Fruit fly (Drosophila melanogaster) whole organism, embryonic: ENCODE measurements around the gene bark.

ENCODE experiments used
- Awh ChIP-seq: fragments of 200-800 bp; sonication (Bioruptor generic); IDR thresholded peaks from 2 replicates; pipeline ENCODE4, ENCODE4 v1.3.6; 2022; ENCODE audit warnings: missing biosample characterization, missing genetic modification characterization
- B-H1 ChIP-seq: fragments of 200-800 bp; sonication (Bioruptor generic); IDR thresholded peaks from 3 replicates; pipeline ENCODE4 v1.3.6; 2022; ENCODE audit warnings: missing biosample characterization, missing genetic modification characterization
- Bdp1 ChIP-seq: fragments of 200-800 bp; sonication (Bioruptor generic); optimal IDR thresholded peaks from 3 replicates; lab custom pipeline; 2016; ENCODE audit warnings: missing biosample characterization, missing genetic modification characterization
- Bgb ChIP-seq: fragments of 200-800 bp; sonication (Bioruptor generic); IDR thresholded peaks from 2 replicates; pipeline ENCODE4 v1.3.6; 2022; ENCODE audit warnings: missing biosample characterization, missing genetic modification characterization; ENCODE audit not compliant: partially characterized antibody
- CG10209 ChIP-seq: fragments of 200-800 bp; sonication (Bioruptor generic); optimal IDR thresholded peaks from 3 replicates; lab custom pipeline; 2017; ENCODE audit warnings: missing biosample characterization, mild to moderate bottlenecking, missing genetic modification characterization, missing genetic modification reagents
- CG10366 ChIP-seq: fragments of 200-800 bp; sonication (Bioruptor generic); IDR thresholded peaks from 2 replicates; pipeline ENCODE4 v1.3.6; 2022; ENCODE audit warnings: missing biosample characterization, missing genetic modification characterization
- CG10543 ChIP-seq: fragments of 200-800 bp; sonication (Bioruptor generic); optimal IDR thresholded peaks from 3 replicates; lab custom pipeline; 2017; ENCODE audit warnings: missing biosample characterization, mild to moderate bottlenecking, missing genetic modification characterization, moderate library complexity
- CG11456 ChIP-seq: fragments of 200-800 bp; sonication (Bioruptor generic); IDR thresholded peaks from 3 replicates; pipeline ENCODE4 v1.3.6; 2022; ENCODE audit warnings: missing biosample characterization, missing genetic modification characterization
- CG11695 ChIP-seq: fragments of 200-800 bp; sonication (Bioruptor generic); IDR thresholded peaks from 3 replicates; pipeline ENCODE4 v1.3.6; 2022; ENCODE audit warnings: missing biosample characterization, missing genetic modification characterization
- CG1233 ChIP-seq: fragments of 200-800 bp; sonication (Bioruptor generic); optimal IDR thresholded peaks from 4 replicates; lab custom pipeline; 2018; ENCODE audit warnings: missing biosample characterization, mild to moderate bottlenecking, missing genetic modification characterization
- CG13894 ChIP-seq: fragments of 200-800 bp; sonication (Bioruptor generic); optimal IDR thresholded peaks from 3 replicates; lab custom pipeline; 2018; ENCODE audit warnings: missing biosample characterization, mild to moderate bottlenecking, missing genetic modification characterization, moderate library complexity
- CG16779 ChIP-seq: fragments of 200-800 bp; sonication (Bioruptor generic); IDR thresholded peaks from 2 replicates; pipeline ENCODE4 v1.3.6; 2022; ENCODE audit warnings: missing biosample characterization, missing genetic modification characterization
- CG17328 ChIP-seq: fragments of 200-800 bp; sonication (Bioruptor generic); IDR thresholded peaks from 2 replicates; pipeline ENCODE4 v1.3.6; 2022; ENCODE audit warnings: missing biosample characterization, missing genetic modification characterization
- CG2199 ChIP-seq: fragments of 200-800 bp; sonication (Bioruptor generic); IDR thresholded peaks from 3 replicates; pipeline ENCODE4 v1.3.6; 2022; ENCODE audit warnings: missing biosample characterization, missing genetic modification characterization
- CG5180 ChIP-seq: fragments of 200-800 bp; sonication (Bioruptor generic); optimal IDR thresholded peaks from 3 replicates; lab custom pipeline; 2017; ENCODE audit warnings: missing biosample characterization, missing genetic modification characterization, mild to moderate bottlenecking, moderate library complexity, missing genetic modification reagents
- CG7357 ChIP-seq: fragments of 200-800 bp; sonication (Bioruptor generic); IDR thresholded peaks from 3 replicates; pipeline ENCODE4 v1.3.6; 2022; ENCODE audit warnings: missing biosample characterization, missing genetic modification characterization
- CG8944 ChIP-seq: fragments of 200-800 bp; sonication (Bioruptor generic); optimal IDR thresholded peaks from 3 replicates; lab custom pipeline; 2016; ENCODE audit warnings: missing biosample characterization, missing genetic modification characterization
- CG9876 ChIP-seq: fragments of 200-800 bp; sonication (Bioruptor generic); optimal IDR thresholded peaks from 2 replicates; lab custom pipeline; 2016; ENCODE audit warnings: missing biosample characterization, missing genetic modification characterization
- Ets65A ChIP-seq: fragments of 200-800 bp; sonication (Bioruptor generic); peaks from one replicate; lab custom pipeline; 2016; ENCODE audit warnings: missing biosample characterization, missing genetic modification characterization
- Gsc ChIP-seq: fragments of 200-800 bp; sonication (Bioruptor generic); IDR thresholded peaks from 2 replicates; pipeline ENCODE4 v1.3.6; 2022; ENCODE audit warnings: missing biosample characterization, missing genetic modification characterization
- H15 ChIP-seq: fragments of 200-800 bp; sonication (Bioruptor generic); IDR thresholded peaks from 3 replicates; pipeline ENCODE4 v1.3.6; 2022; ENCODE audit warnings: missing biosample characterization, missing genetic modification characterization
- Lhr ChIP-seq: fragments of 200-800 bp; sonication (Bioruptor generic); optimal IDR thresholded peaks from 3 replicates; lab custom pipeline; 2017; ENCODE audit warnings: mild to moderate bottlenecking, missing biosample characterization, missing genetic modification reagents, missing genetic modification characterization
- Lim3 ChIP-seq: fragments of 200-800 bp; sonication (Bioruptor generic); IDR thresholded peaks from 2 replicates; pipeline ENCODE4 v1.3.6; 2022; ENCODE audit warnings: missing biosample characterization, missing genetic modification characterization
- Myb ChIP-seq: fragments of 200-800 bp; sonication (Bioruptor generic); optimal IDR thresholded peaks from 2 replicates; lab custom pipeline; 2016; ENCODE audit warnings: missing biosample characterization, missing genetic modification characterization
- NC2β ChIP-seq: fragments of 200-800 bp; sonication (Bioruptor generic); optimal IDR thresholded peaks from 2 replicates; lab custom pipeline; 2016; ENCODE audit warnings: missing biosample characterization, missing genetic modification characterization
- PHDP ChIP-seq: fragments of 200-800 bp; sonication (Bioruptor generic); optimal IDR thresholded peaks from 3 replicates; lab custom pipeline; 2018; ENCODE audit warnings: missing biosample characterization, mild to moderate bottlenecking, missing genetic modification characterization, moderate library complexity
- Six4 ChIP-seq: fragments of 200-800 bp; sonication (Bioruptor generic); optimal IDR thresholded peaks from 2 replicates; lab custom pipeline; 2016; ENCODE audit warnings: missing biosample characterization, missing genetic modification characterization
- Vsx1 ChIP-seq: fragments of 200-800 bp; sonication (Bioruptor generic); optimal IDR thresholded peaks from 2 replicates; lab custom pipeline; 2017; ENCODE audit warnings: missing biosample characterization, mild to moderate bottlenecking, missing genetic modification characterization, missing genetic modification reagents
- ash1 ChIP-seq: fragments of 200-800 bp; sonication (Bioruptor generic); optimal IDR thresholded peaks from 2 replicates; lab custom pipeline; 2018; ENCODE audit warnings: missing biosample characterization, mild to moderate bottlenecking, missing genetic modification characterization
- ato ChIP-seq: fragments of 200-800 bp; sonication (Bioruptor generic); IDR thresholded peaks from 2 replicates; pipeline ENCODE4 v1.3.6; 2022; ENCODE audit warnings: missing biosample characterization, missing genetic modification characterization; ENCODE audit not compliant: partially characterized antibody
- az2 ChIP-seq: fragments of 200-800 bp; sonication (Bioruptor generic); optimal IDR thresholded peaks from 3 replicates; lab custom pipeline; 2016; ENCODE audit warnings: missing biosample characterization, missing genetic modification characterization
- bcd ChIP-seq: fragments of 200-800 bp; sonication (Bioruptor generic); optimal IDR thresholded peaks from 2 replicates; lab custom pipeline; 2017; ENCODE audit warnings: missing biosample characterization, mild to moderate bottlenecking, missing genetic modification characterization
- corto ChIP-seq: fragments of 200-800 bp; sonication (Bioruptor generic); optimal IDR thresholded peaks from 2 replicates; lab custom pipeline; 2016; ENCODE audit warnings: missing biosample characterization, mild to moderate bottlenecking, missing genetic modification characterization, moderate library complexity
- crol ChIP-seq: fragments of 200-800 bp; sonication (Bioruptor generic); IDR thresholded peaks from 2 replicates; pipeline ENCODE4 v1.3.6; 2022; ENCODE audit warnings: missing biosample characterization, missing genetic modification characterization
- crp ChIP-seq, 2 experiments: fragments of 200-800 bp; sonication (Bioruptor generic); optimal IDR thresholded peaks; 2 replicates in 1 of 2; 3 replicates in 1 of 2; lab custom pipeline; 2017; ENCODE audit warnings: missing biosample characterization in 2 of 2, missing genetic modification characterization in 2 of 2, mild to moderate bottlenecking in 1 of 2, moderate library complexity in 1 of 2
- dati ChIP-seq: fragments of 200-800 bp; sonication (Bioruptor generic); IDR thresholded peaks from 2 replicates; pipeline ENCODE4 v1.3.6; 2022; ENCODE audit warnings: missing biosample characterization, missing genetic modification characterization
- dm ChIP-seq: fragments of 200-800 bp; sonication (Bioruptor generic); optimal IDR thresholded peaks from 3 replicates; lab custom pipeline; 2016; ENCODE audit warnings: missing biosample characterization, missing genetic modification characterization
- fd102C ChIP-seq: fragments of 200-800 bp; sonication (Bioruptor generic); optimal IDR thresholded peaks from 2 replicates; lab custom pipeline; 2018; ENCODE audit warnings: missing biosample characterization, mild to moderate bottlenecking, missing genetic modification characterization, moderate library complexity
- hbn ChIP-seq: fragments of 200-800 bp; sonication (Bioruptor generic); IDR thresholded peaks from 2 replicates; pipeline ENCODE4 v1.3.6; 2022; ENCODE audit warnings: missing biosample characterization, missing genetic modification characterization; ENCODE audit not compliant: partially characterized antibody
- insv ChIP-seq, 2 experiments: fragments of 200-800 bp; sonication (Bioruptor generic); optimal IDR thresholded peaks; 3 replicates each; lab custom pipeline; 2016 to 2018; ENCODE audit warnings: missing biosample characterization in 2 of 2, missing genetic modification characterization in 2 of 2
- knrl ChIP-seq: fragments of 200-800 bp; sonication (Bioruptor generic); IDR thresholded peaks from 3 replicates; pipeline ENCODE4 v1.3.6; 2022; ENCODE audit warnings: missing biosample characterization, missing genetic modification characterization; ENCODE audit not compliant: partially characterized antibody
- mam ChIP-seq: fragments of 200-800 bp; sonication (Bioruptor generic); optimal IDR thresholded peaks from 3 replicates; lab custom pipeline; 2016; ENCODE audit warnings: missing biosample characterization, missing genetic modification characterization
- nau ChIP-seq: fragments of 200-800 bp; sonication (Bioruptor generic); optimal IDR thresholded peaks from 3 replicates; lab custom pipeline; 2017; ENCODE audit warnings: missing biosample characterization, mild to moderate bottlenecking, missing genetic modification characterization, missing genetic modification reagents
- pan ChIP-seq, 4 experiments: fragments of >200 bp in 3 of 4; fragments of 200-800 bp in 1 of 4; sonication (Bioruptor generic) in 1 of 4; optimal IDR thresholded peaks in 3 of 4; IDR thresholded peaks in 1 of 4; 2 replicates each; pipeline versions ENCODE4 v1.3.6 to Lab custom; 2017 to 2022; ENCODE audit warnings: missing biosample characterization in 2 of 4, missing genetic modification characterization in 2 of 4, mixed read lengths in 1 of 4
- scrt ChIP-seq: fragments of 200-800 bp; sonication (Bioruptor generic); optimal IDR thresholded peaks from 2 replicates; lab custom pipeline; 2018; ENCODE audit warnings: missing biosample characterization, mild to moderate bottlenecking, missing genetic modification characterization, moderate library complexity
- so ChIP-seq: fragments of 200-800 bp; sonication (Bioruptor generic); IDR thresholded peaks from 3 replicates; pipeline ENCODE4 v1.3.6; 2022; ENCODE audit warnings: missing biosample characterization, missing genetic modification characterization
- sqz ChIP-seq: fragments of 200-800 bp; sonication (Bioruptor generic); optimal IDR thresholded peaks from 3 replicates; lab custom pipeline; 2018; ENCODE audit warnings: missing biosample characterization, mild to moderate bottlenecking, missing genetic modification characterization
- tll ChIP-seq, 2 experiments: fragments of 200-800 bp in 1 of 2; fragments of >200 bp in 1 of 2; sonication (Bioruptor generic) in 1 of 2; optimal IDR thresholded peaks; 2 replicates each; lab custom pipeline; 2017 to 2019; ENCODE audit warnings: missing biosample characterization in 2 of 2, missing genetic modification characterization in 2 of 2, mild to moderate bottlenecking in 1 of 2, moderate library complexity in 1 of 2
- tup ChIP-seq: fragments of 200-800 bp; sonication (Bioruptor generic); optimal IDR thresholded peaks from 2 replicates; lab custom pipeline; 2016; ENCODE audit warnings: missing biosample characterization, mild to moderate bottlenecking, missing genetic modification characterization, moderate library complexity
- unpg ChIP-seq: fragments of 200-800 bp; sonication (Bioruptor generic); optimal IDR thresholded peaks from 3 replicates; lab custom pipeline; 2018; ENCODE audit warnings: missing biosample characterization, mild to moderate bottlenecking, missing genetic modification characterization, moderate library complexity

The bark gene

dm6 chr2L:3825413-3825812 is 38.4 kb downstream of the bark start, which contains the start of gene slp1 (continued):
- TF ChIP-seq crol (GFP tag; lab: Robert Waterston, UW) = peak; percentile 56; the same call in 1 of the 2 replicates
- TF ChIP-seq CG9876 = no peak
- peak; percentile 51 for TF ChIP-seq ash1 (GFP tag; lab: Kevin White, UChicago)
- no peak for TF ChIP-seq Bdp1
- no peak for TF ChIP-seq NC2β (GFP tag; lab: Kevin White, UChicago)
- TF ChIP-seq Vsx1 (GFP tag; lab: Kevin White, UChicago) = no peak
- TF ChIP-seq CG11456 (GFP tag; lab: Robert Waterston, UW) = no peak
- TF ChIP-seq Six4 (GFP tag; lab: Kevin White, UChicago) = no peak
- TF ChIP-seq CG16779 (GFP tag; lab: Robert Waterston, UW) = no peak
- no peak for TF ChIP-seq nau (GFP tag; lab: Kevin White, UChicago)
- TF ChIP-seq CG10209 (GFP tag; lab: Kevin White, UChicago) = no peak
- no peak for TF ChIP-seq dm
- TF ChIP-seq CG10543 (GFP tag; lab: Kevin White, UChicago) = no peak
- no peak for TF ChIP-seq CG11695
- no peak for TF ChIP-seq CG10366 (GFP tag; lab: Robert Waterston, UW)
- no peak for TF ChIP-seq mam (GFP tag; lab: Kevin White, UChicago)
- TF ChIP-seq CG2199 (GFP tag; lab: Robert Waterston, UW) = peak; percentile 41; the same call in 1 of the 3 replicates
- TF ChIP-seq hbn (GFP tag; lab: Robert Waterston, UW) = 0 out of 2 replicates have a peak, but pooled peaks have one; percentile 17
- peak in 1 of 2 experiments; percentile 20 for TF ChIP-seq insv (GFP tag; optimal IDR thresholded peaks at IDR 0.05; lab: Kevin White, UChicago)
- TF ChIP-seq corto (GFP tag; lab: Kevin White, UChicago) = no peak
- no peak for TF ChIP-seq Ets65A
- no peak for TF ChIP-seq tup (GFP tag; lab: Kevin White, UChicago)
- no peak for TF ChIP-seq Myb (GFP tag; lab: Kevin White, UChicago)
- TF ChIP-seq az2 (GFP tag; lab: Kevin White, UChicago) = no peak
- TF ChIP-seq fd102C (GFP tag; lab: Kevin White, UChicago) = peak; percentile 12
- TF ChIP-seq CG17328 (GFP tag; lab: Robert Waterston, UW) = no peak
- no peak for TF ChIP-seq tll (GFP tag; optimal IDR thresholded peaks at IDR 0.05; lab: Kevin White, UChicago)
- no peak for TF ChIP-seq unpg (GFP tag; lab: Kevin White, UChicago)
- TF ChIP-seq B-H1 (GFP tag; lab: Robert Waterston, UW) = no peak
- TF ChIP-seq CG13894 (tag; lab: Kevin White, UChicago) = no peak
- no peak for TF ChIP-seq Gsc (GFP tag; lab: Robert Waterston, UW)
- TF ChIP-seq CG1233 (GFP tag; lab: Kevin White, UChicago) = no peak
- TF ChIP-seq so (GFP tag; lab: Robert Waterston, UW) = peak; percentile 28; the same call in 1 of the 3 replicates
- TF ChIP-seq PHDP (tag; lab: Kevin White, UChicago) = no peak
- TF ChIP-seq dati (GFP tag; lab: Robert Waterston, UW) = no peak
- TF ChIP-seq CG5180 (GFP tag; lab: Kevin White, UChicago) = no peak
- TF ChIP-seq H15 (GFP tag; lab: Robert Waterston, UW) = no peak
- no peak for TF ChIP-seq CG7357 (GFP tag; lab: Robert Waterston, UW)
- TF ChIP-seq Awh (GFP tag; lab: Robert Waterston, UW) = no peak
- TF ChIP-seq Lim3 (GFP tag; lab: Robert Waterston, UW) = no peak
- no peak for TF ChIP-seq sqz (GFP tag; lab: Kevin White, UChicago)
- no peak for TF ChIP-seq crp (GFP tag; optimal IDR thresholded peaks at IDR 0.05; lab: Kevin White, UChicago)
- peak; percentile 34; the same call in 1 of the 2 replicates for TF ChIP-seq Bgb (GFP tag; lab: Robert Waterston, UW)
- no peak for TF ChIP-seq CG8944 (GFP tag; lab: Kevin White, UChicago)
- no peak for TF ChIP-seq knrl
- no peak for TF ChIP-seq pan (optimal IDR thresholded peaks at IDR 0.05; lab: Kevin White, UChicago)
- no peak for TF ChIP-seq pan (GFP tag; optimal IDR thresholded peaks at IDR 0.05 in 1 of 2, IDR thresholded peaks at IDR 0.05 in 1 of 2)
- no peak for TF ChIP-seq bcd
- TF ChIP-seq scrt (GFP tag; lab: Kevin White, UChicago) = no peak
- TF ChIP-seq Lhr (GFP tag; lab: Kevin White, UChicago) = no peak
- TF ChIP-seq ato = no peak
